Worm (Caenorhabditis elegans) whole organism, young adult: ENCODE data around the gene srsx-12.

Experiments
- F49E8.2 ChIP-seq: sonication (generic microtip); optimal IDR thresholded peaks from 3 replicates; lab custom pipeline; 2017; ENCODE audit warnings: missing genetic modification characterization, mild to moderate bottlenecking, missing compliant biosample characterization, antibody characterized with exemption, moderate library complexity; ENCODE audit not compliant: insufficient read depth
- Y79H2A.3 ChIP-seq: fragments of 200-800 bp; sonication (Bioruptor generic); conservative IDR thresholded peaks from 2 replicates; pipeline ENCODE4 v1.3.6; 2022; ENCODE audit warnings: missing genetic modification reagents, missing genetic modification characterization, missing compliant biosample characterization
- cebp-2 ChIP-seq: fragments of 200-800 bp; sonication (Bioruptor generic); IDR thresholded peaks from 2 replicates; pipeline ENCODE4 v1.3.6; 2022; ENCODE audit warnings: missing genetic modification characterization, missing compliant biosample characterization
- egrh-3 ChIP-seq: fragments of 200-800 bp; sonication (Bioruptor generic); IDR thresholded peaks from 2 replicates; pipeline ENCODE4 v1.3.6; 2022; ENCODE audit warnings: missing genetic modification reagents, missing genetic modification characterization, missing compliant biosample characterization
- gei-17 ChIP-seq: fragments of 200-800 bp; sonication (Bioruptor generic); optimal IDR thresholded peaks from 2 replicates; lab custom pipeline; 2018; ENCODE audit warnings: mild to moderate bottlenecking, missing genetic modification characterization, missing compliant biosample characterization
- lsl-1 ChIP-seq: fragments of 200-800 bp; sonication (Bioruptor generic); optimal IDR thresholded peaks from 2 replicates; lab custom pipeline; 2018; ENCODE audit warnings: mild to moderate bottlenecking, missing genetic modification characterization, moderate library complexity, missing compliant biosample characterization
- madf-3 ChIP-seq: fragments of 200-800 bp; sonication (Bioruptor generic); IDR thresholded peaks from 2 replicates; pipeline ENCODE4 v1.3.6; 2022; ENCODE audit warnings: missing genetic modification reagents, missing genetic modification characterization, missing compliant biosample characterization
- mxl-1 ChIP-seq: sonication (generic microtip); optimal IDR thresholded peaks from 2 replicates; lab custom pipeline; 2016; ENCODE audit warnings: missing genetic modification characterization, missing compliant biosample characterization
- rec-8 ChIP-seq, 2 experiments: sonication (generic microtip); optimal IDR thresholded peaks; 2 replicates each; lab custom pipeline; 2016; ENCODE audit warnings: mild to moderate bottlenecking in 2 of 2, missing genetic modification characterization in 2 of 2, missing genetic modification reagents in 2 of 2, missing genotype in 2 of 2, missing biosample characterization in 1 of 2, missing compliant biosample characterization in 1 of 2, moderate library complexity in 1 of 2
- snpc-4 ChIP-seq, 5 experiments: fragments of 150-350 bp in 1 of 5; sonication (generic microtip) in 4 of 5; optimal IDR thresholded peaks; 2 replicates each; lab custom pipeline; 2014 to 2018; ENCODE audit warnings: missing genetic modification characterization in 5 of 5, missing biosample characterization in 3 of 5, antibody characterized with exemption in 2 of 5, mild to moderate bottlenecking in 2 of 5, missing compliant biosample characterization in 2 of 5, missing genotype in 2 of 5, moderate library complexity in 2 of 5, missing genetic modification reagents in 1 of 5
- unc-130 ChIP-seq: sonication (generic microtip); optimal IDR thresholded peaks from 2 replicates; lab custom pipeline; 2016; ENCODE audit warnings: missing genetic modification reagents, missing genetic modification characterization, missing compliant biosample characterization
- ztf-28 ChIP-seq: fragments of 200-800 bp; sonication (Bioruptor generic); IDR thresholded peaks from 2 replicates; pipeline ENCODE4 v1.3.6; 2022; ENCODE audit warnings: missing genetic modification reagents, missing genetic modification characterization, missing compliant biosample characterization

- TF ChIP-seq lsl-1 (no peak), snpc-4 (GFP tag; optimal IDR thresholded peaks at IDR 0.05; lab: Kevin White, UChicago) (no peak), snpc-4 (tag; optimal IDR thresholded peaks at IDR 0.05; lab: Kevin White, UChicago) (no peak), madf-3 (GFP tag; lab: Robert Waterston, UW) (no peak), ztf-28 (GFP tag; lab: Robert Waterston, UW) (no peak), rec-8 (tag; optimal IDR thresholded peaks at IDR 0.05; lab: Kevin White, UChicago) (no peak), egrh-3 (GFP tag; lab: Robert Waterston, UW) (no peak), cebp-2 (GFP tag; lab: Robert Waterston, UW) (no peak), F49E8.2 (tag; lab: Kevin White, UChicago) (no peak), unc-130 (GFP tag; lab: Kevin White, UChicago) (no peak), Y79H2A.3 (no peak), gei-17 (GFP tag; lab: Kevin White, UChicago) (no peak), mxl-1 (tag; lab: Kevin White, UChicago) (no peak)
These were observed 38.1 kb upstream of the srsx-12 start, which contains the start of gene srr-4 for ce11 chrV:5018810-5019274.
